Worm (Caenorhabditis elegans) whole organism, L2 larva: ENCODE data around the gene T22F3.2.
"Not testable (repeated sequence)": the region's sequence is repeated elsewhere in the genome, so short reads cannot be mapped to it uniquely, and the experiment has no call there.

ENCODE experiments used
- R02D3.7 ChIP-seq: fragments of 150-350 bp; optimal IDR thresholded peaks from 2 replicates; lab custom pipeline; 2014; ENCODE audit warnings: missing biosample characterization, missing genetic modification characterization
- Y55F3AM.14 ChIP-seq: fragments of 200-800 bp; sonication (Bioruptor generic); optimal IDR thresholded peaks from 2 replicates; lab custom pipeline; 2018; ENCODE audit warnings: mild to moderate bottlenecking, missing genetic modification characterization, missing compliant biosample characterization
- ZK546.5 ChIP-seq: sonication (generic microtip); optimal IDR thresholded peaks from 2 replicates; lab custom pipeline; 2017; ENCODE audit warnings: missing biosample characterization, missing genetic modification characterization
- alr-1 ChIP-seq: fragments of 150-350 bp; optimal IDR thresholded peaks from 2 replicates; lab custom pipeline; 2014; ENCODE audit warnings: missing biosample characterization, missing genetic modification characterization
- ama-1 ChIP-seq: fragments of 150-350 bp; optimal IDR thresholded peaks from 2 replicates; lab custom pipeline; 2018; ENCODE audit warnings: inconsistent platforms
- blmp-1 ChIP-seq: sonication (generic microtip); optimal IDR thresholded peaks from 2 replicates; lab custom pipeline; 2017; ENCODE audit warnings: missing genetic modification characterization, mild to moderate bottlenecking, missing compliant biosample characterization, antibody characterized with exemption, moderate library complexity; ENCODE audit not compliant: insufficient read depth
- ceh-82 ChIP-seq: fragments of 150-350 bp; optimal IDR thresholded peaks from 2 replicates; lab custom pipeline; 2014; ENCODE audit warnings: missing biosample characterization, missing genetic modification characterization
- dmd-4 ChIP-seq: sonication (generic microtip); optimal IDR thresholded peaks from 2 replicates; lab custom pipeline; 2017; ENCODE audit warnings: missing biosample characterization, missing genetic modification characterization
- egl-27 ChIP-seq: sonication (generic microtip); optimal IDR thresholded peaks from 3 replicates; lab custom pipeline; 2017; ENCODE audit warnings: missing biosample characterization, missing genetic modification reagents, missing genetic modification characterization
- elt-1 ChIP-seq: fragments of 150-350 bp; optimal IDR thresholded peaks from 2 replicates; lab custom pipeline; 2014; ENCODE audit warnings: missing biosample characterization, missing genetic modification characterization
- fos-1 ChIP-seq: fragments of 150-350 bp; optimal IDR thresholded peaks from 2 replicates; lab custom pipeline; 2014; ENCODE audit warnings: missing biosample characterization, missing genetic modification characterization
- lin-13 ChIP-seq: fragments of 150-350 bp; optimal IDR thresholded peaks from 2 replicates; lab custom pipeline; 2014; ENCODE audit warnings: missing biosample characterization, missing genetic modification reagents, missing genetic modification characterization
- lsy-2 ChIP-seq, 2 experiments: fragments of 150-350 bp in 1 of 2; sonication (generic microtip) in 1 of 2; optimal IDR thresholded peaks; 2 replicates each; lab custom pipeline; 2014 to 2017; ENCODE audit warnings: missing biosample characterization in 2 of 2, missing genetic modification characterization in 2 of 2
- mab-5 ChIP-seq: fragments of 150-350 bp; optimal IDR thresholded peaks from 2 replicates; lab custom pipeline; 2014; ENCODE audit warnings: missing biosample characterization, missing genetic modification characterization
- nhr-10 ChIP-seq: sonication (generic microtip); optimal IDR thresholded peaks from 2 replicates; lab custom pipeline; 2017; ENCODE audit warnings: missing biosample characterization, missing genetic modification characterization
- nhr-11 ChIP-seq: fragments of 150-350 bp; optimal IDR thresholded peaks from 2 replicates; lab custom pipeline; 2014; ENCODE audit warnings: missing biosample characterization, missing genetic modification characterization
- nhr-23 ChIP-seq: fragments of 150-350 bp; optimal IDR thresholded peaks from 2 replicates; lab custom pipeline; 2014; ENCODE audit warnings: missing biosample characterization, missing genetic modification reagents, missing genetic modification characterization
- nhr-237 ChIP-seq: fragments of 150-350 bp; optimal IDR thresholded peaks from 2 replicates; lab custom pipeline; 2014; ENCODE audit warnings: missing biosample characterization, missing genetic modification characterization
- nhr-25 ChIP-seq: fragments of 150-350 bp; sonication (generic microtip); optimal IDR thresholded peaks from 3 replicates; lab custom pipeline; 2014; ENCODE audit warnings: missing biosample characterization, missing genetic modification characterization
- nhr-6 ChIP-seq: fragments of 150-350 bp; optimal IDR thresholded peaks from 2 replicates; lab custom pipeline; 2014; ENCODE audit warnings: missing biosample characterization, missing genetic modification characterization
- nhr-77 ChIP-seq: fragments of 150-350 bp; optimal IDR thresholded peaks from 2 replicates; lab custom pipeline; 2014; ENCODE audit warnings: missing biosample characterization, missing genetic modification characterization
- peb-1 ChIP-seq: fragments of 150-350 bp; optimal IDR thresholded peaks from 2 replicates; lab custom pipeline; 2014; ENCODE audit warnings: missing biosample characterization, missing genetic modification characterization
- sem-4 ChIP-seq: fragments of 150-350 bp; optimal IDR thresholded peaks from 2 replicates; lab custom pipeline; 2014; ENCODE audit warnings: missing biosample characterization, missing genetic modification reagents, missing genetic modification characterization
- skn-1 ChIP-seq: sonication (generic microtip); optimal IDR thresholded peaks from 2 replicates; lab custom pipeline; 2017; ENCODE audit warnings: missing biosample characterization, missing genetic modification characterization
- sma-3 ChIP-seq: sonication (generic microtip); optimal IDR thresholded peaks from 2 replicates; lab custom pipeline; 2016; ENCODE audit warnings: missing genetic modification reagents, missing genetic modification characterization, missing compliant biosample characterization
- unc-39 ChIP-seq: fragments of 150-350 bp; optimal IDR thresholded peaks from 2 replicates; lab custom pipeline; 2014; ENCODE audit warnings: missing biosample characterization, missing genetic modification characterization
- ztf-4 ChIP-seq: fragments of 150-350 bp; optimal IDR thresholded peaks from 2 replicates; lab custom pipeline; 2014; ENCODE audit warnings: missing biosample characterization, missing genetic modification characterization

T22F3.2 gene

DNA sequence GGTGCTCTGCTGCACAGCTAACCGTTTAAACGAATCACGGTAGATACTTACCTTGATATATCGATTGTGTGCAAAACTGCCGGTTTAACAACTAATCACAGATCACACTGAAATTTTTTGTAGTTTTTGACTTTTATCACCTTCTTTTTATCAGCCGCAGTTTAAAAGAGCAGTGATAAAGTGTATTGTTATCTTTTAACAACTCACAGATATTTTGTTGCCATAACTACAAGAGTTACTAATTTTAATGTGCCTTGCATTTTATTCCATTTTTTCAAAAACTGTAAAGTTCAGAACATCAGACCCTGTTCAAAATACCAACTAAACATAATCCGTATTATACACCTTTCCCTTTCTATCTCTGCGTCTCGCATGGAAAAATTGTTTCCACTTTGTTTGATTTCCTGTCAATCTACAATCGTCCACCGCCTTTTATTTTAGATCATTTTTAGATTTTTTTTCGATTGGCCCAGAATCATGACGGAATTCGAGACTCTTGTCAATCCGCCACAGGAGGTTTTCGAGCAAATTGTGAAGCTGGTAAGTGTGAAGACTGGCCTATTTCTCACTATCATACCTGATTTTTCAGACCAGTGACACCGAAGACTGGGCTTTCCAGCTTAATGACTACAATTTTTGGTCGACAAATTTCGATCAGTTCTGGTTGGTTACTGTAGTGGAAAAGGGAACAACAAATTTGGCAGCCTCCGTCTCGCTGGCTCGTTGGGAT is 33.5 kb upstream of the T22F3.2 start, which contains the start of gene T24A6.20:
TSS of gene T24A6.20 (plus strand) at position 395 of the 730 bp plus-strand sequence.
- TF ChIP-seq nhr-10 (no peak), nhr-23 (tag; lab: Kevin White, UChicago) (no peak), lin-13 (GFP tag; lab: Kevin White, UChicago) (no peak), sem-4 (tag; lab: Kevin White, UChicago) (no peak), R02D3.7 (no peak), peb-1 (tag; lab: Kevin White, UChicago) (no peak), nhr-237 (no peak), alr-1 (no peak)
- TF ChIP-seq, all 48 proteins: peak for 0

- TF ChIP-seq nhr-77 (tag; lab: Kevin White, UChicago) (no peak), ama-1 (no peak), elt-1 (tag; lab: Kevin White, UChicago) (no peak)
Measured at ce11 chrV:3554869-3555268, 31.6 kb upstream of the T22F3.2 start, which contains the start of gene grl-29. Gene grl-29, minus strand, starts transcription at chrV:3555236.

DNA sequence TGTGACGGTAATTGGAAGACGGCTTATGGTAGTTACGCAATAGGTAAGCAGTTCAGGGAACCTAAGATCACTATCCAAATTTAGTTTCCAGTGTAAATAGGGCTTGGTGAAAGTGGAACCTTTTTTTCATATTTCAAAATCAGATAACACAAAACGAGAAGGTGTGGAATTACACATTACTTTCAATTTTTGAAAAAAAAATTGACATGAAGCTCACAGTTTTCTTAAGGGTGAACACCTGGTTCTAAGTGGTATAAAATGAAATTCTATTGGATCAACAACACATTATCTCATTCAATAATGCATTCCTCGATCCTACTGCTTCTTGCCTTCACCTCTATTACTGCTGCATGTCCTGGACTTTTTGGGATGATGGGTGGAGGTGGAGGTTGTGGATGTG is 30.5 kb upstream of the T22F3.2 start, which contains the start of gene grl-30:
TSS of gene grl-30 (plus strand) at position 301 of the 400 bp plus-strand sequence.
- no peak for TF ChIP-seq ZK546.5 (tag; lab: Kevin White, UChicago)

- TF ChIP-seq nhr-10 (no peak), nhr-23 (tag; lab: Kevin White, UChicago) (no peak), lin-13 (GFP tag; lab: Kevin White, UChicago) (no peak), ztf-4 (tag; lab: Kevin White, UChicago) (no peak), nhr-11 (tag; lab: Kevin White, UChicago) (no peak), ama-1 (no peak), fos-1 (tag; lab: Kevin White, UChicago) (no peak), mab-5 (no peak), dmd-4 (no peak), Y55F3AM.14 (GFP tag; lab: Kevin White, UChicago) (no peak), ceh-82 (no peak), skn-1 (tag; lab: Kevin White, UChicago) (no peak), unc-39 (tag; lab: Kevin White, UChicago) (no peak), sem-4 (tag; lab: Kevin White, UChicago) (no peak), peb-1 (tag; lab: Kevin White, UChicago) (no peak), lsy-2 (tag; optimal IDR thresholded peaks at IDR 0.05; lab: Kevin White, UChicago) (no peak)
- TF ChIP-seq, all 48 proteins: peak for 0
Measured at ce11 chrV:3557422-3557821, 29.0 kb upstream of the T22F3.2 start, which contains the start of gene grl-31. Gene grl-31, minus strand, starts transcription at chrV:3557778.

DNA sequence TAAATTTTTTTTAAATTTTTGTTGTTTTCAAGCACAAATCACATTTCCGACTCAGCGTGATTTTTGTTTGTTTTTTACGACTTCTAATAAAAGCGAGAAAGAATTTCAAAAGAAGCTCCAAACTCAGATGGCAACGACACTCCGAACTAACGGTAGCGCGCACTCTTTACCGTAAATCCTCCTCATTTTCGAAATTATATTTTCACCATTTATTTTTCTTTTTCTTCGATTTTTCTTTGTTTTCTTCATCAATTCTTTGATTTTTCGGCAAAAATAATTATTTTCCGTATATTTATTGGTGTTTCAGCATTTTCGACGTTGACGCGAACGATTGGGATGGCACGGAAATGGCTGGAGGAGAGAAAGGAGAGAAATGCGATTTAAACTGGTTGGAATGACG is 27.7 kb upstream of the T22F3.2 start, which contains the start of gene T24A6.1:
TSS of gene T24A6.1 (plus strand) at position 301 of the 400 bp plus-strand sequence.
- not testable (repeated sequence) for TF ChIP-seq sem-4 (tag; lab: Kevin White, UChicago); R02D3.7; nhr-25

ce11 chrV:3562824-3563223 is 23.6 kb upstream of the T22F3.2 start, which contains the start of gene T24A6.16:
Gene T24A6.16, minus strand, starts transcription at chrV:3562924.
- TF ChIP-seq lsy-2 (tag; optimal IDR thresholded peaks at IDR 0.05; lab: Kevin White, UChicago); peb-1 (tag; lab: Kevin White, UChicago); nhr-6: not testable (repeated sequence)
- TF ChIP-seq, all 48 proteins: peak for 0; not testable (repeated sequence) for 48

- TF ChIP-seq egl-27 (tag; lab: Kevin White, UChicago); sma-3 (GFP tag; lab: Kevin White, UChicago); elt-1 (tag; lab: Kevin White, UChicago): not testable (repeated sequence)
- TF ChIP-seq, all 48 proteins: peak for 0; not testable (repeated sequence) for 48
Measured at ce11 chrV:3564335-3564734, 22.1 kb upstream of the T22F3.2 start, which contains the start of gene T24A6.17. Gene T24A6.17, minus strand, starts transcription at chrV:3564435.

- TF ChIP-seq blmp-1 (tag; lab: Kevin White, UChicago); mab-5; nhr-77 (tag; lab: Kevin White, UChicago): not testable (repeated sequence)
Measured at ce11 chrV:3570695-3571094, 15.7 kb upstream of the T22F3.2 start, which contains the start of gene F40C5.2. Gene F40C5.2, plus strand, starts transcription at chrV:3570995.
